Fruit fly (Drosophila melanogaster): ENCODE measurements around the gene Prp5.

DNA sequence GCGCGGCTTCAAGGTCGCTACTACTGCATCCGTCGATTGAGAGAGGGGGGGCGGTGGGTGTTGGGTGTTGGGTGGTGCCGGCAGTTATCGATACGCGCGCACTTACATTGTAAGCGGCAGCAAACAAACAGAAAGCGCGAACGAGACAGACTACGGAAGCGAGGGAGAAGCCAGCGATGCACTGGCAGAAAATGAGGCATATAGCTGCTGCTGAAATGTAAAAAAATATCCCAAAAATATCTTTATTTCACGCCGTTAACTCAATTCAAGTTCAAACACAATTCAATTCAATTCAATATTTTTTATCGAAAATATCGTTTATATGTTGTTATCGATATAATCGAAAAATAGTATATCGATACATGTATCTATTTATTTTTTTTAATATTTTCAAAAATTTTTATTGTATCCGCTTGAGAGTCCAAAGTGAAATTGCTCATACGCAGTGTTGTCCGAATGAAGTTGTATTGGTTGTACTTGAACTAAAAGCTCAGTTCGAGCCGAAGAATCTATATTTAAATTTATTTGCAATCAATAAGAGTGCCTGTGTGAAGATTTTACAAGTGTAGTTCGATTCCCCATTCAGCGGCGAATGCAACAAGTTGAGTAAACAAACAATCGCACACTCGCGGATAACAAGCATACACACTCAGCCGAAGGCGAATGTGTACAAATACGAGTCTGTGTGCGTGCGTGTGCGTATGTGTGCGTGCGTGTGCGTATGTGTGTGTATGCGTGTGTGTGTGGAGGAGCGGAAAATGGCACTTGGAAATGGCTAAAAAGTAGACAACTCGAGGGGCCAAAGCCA is 32.7 kb upstream of the Prp5 start:
- TF ChIP-seq CG11902 (GFP tag; optimal IDR thresholded peaks at IDR 0.05) (peak; percentile 48), CG6808 (GFP tag; optimal IDR thresholded peaks at IDR 0.05) (peak; percentile 42), vri (GFP tag; optimal IDR thresholded peaks at IDR 0.05) (no peak), eg (GFP tag; IDR thresholded peaks at IDR 0.05) (peak; percentile 68), fkh (GFP tag; optimal IDR thresholded peaks at IDR 0.05) (no peak), CG10669 (GFP tag; optimal IDR thresholded peaks at IDR 0.05) (peak; percentile 56), Blimp-1 (GFP tag; optimal IDR thresholded peaks at IDR 0.05) (peak; percentile 41), CG6792 (GFP tag; optimal IDR thresholded peaks at IDR 0.05) (peak; percentile 58), CG15336 (GFP tag; IDR thresholded peaks at IDR 0.05) (peak; percentile 49; the same call in 1 of the 2 replicates), fd85E (GFP tag; optimal IDR thresholded peaks at IDR 0.05) (no peak), Eip78C (GFP tag) (peak; percentile 91), Ets21C (GFP tag; optimal IDR thresholded peaks at IDR 0.05) (peak; percentile 52), Smox (GFP tag; optimal IDR thresholded peaks at IDR 0.05) (peak; percentile 67)
